Fruit fly (Drosophila melanogaster) whole organism, wandering third instar larva: ENCODE data around the gene CG13474.

ENCODE experiments used
- Abd-B ChIP-seq: fragments of >200 bp; optimal IDR thresholded peaks from 2 replicates; lab custom pipeline; 2017; ENCODE audit warnings: missing biosample characterization, missing genetic modification characterization
- CG32264 ChIP-seq: fragments of 200-800 bp; sonication (Bioruptor generic); optimal IDR thresholded peaks from 2 replicates; lab custom pipeline; 2016; ENCODE audit warnings: missing biosample characterization, missing genetic modification characterization
- CG9705 ChIP-seq: fragments of 200-800 bp; sonication (Bioruptor generic); optimal IDR thresholded peaks from 2 replicates; lab custom pipeline; 2018; ENCODE audit warnings: missing biosample characterization, mild to moderate bottlenecking, missing genetic modification characterization
- CrebA ChIP-seq: fragments of 200-800 bp; sonication (Bioruptor generic); optimal IDR thresholded peaks from 2 replicates; lab custom pipeline; 2016; ENCODE audit warnings: missing biosample characterization, mild to moderate bottlenecking, missing genetic modification characterization, borderline replicate concordance
- Dfd ChIP-seq: fragments of >200 bp; optimal IDR thresholded peaks from 2 replicates; lab custom pipeline; 2017; ENCODE audit warnings: missing biosample characterization, missing genetic modification characterization
- Dif ChIP-seq: fragments of 200-275, 200-300 bp; sonication (Bioruptor generic); optimal IDR thresholded peaks from 2 replicates; lab custom pipeline; 2018; ENCODE audit warnings: missing biosample characterization, missing genetic modification characterization; ENCODE audit not compliant: partially characterized antibody
- GATAd ChIP-seq: sonication (Bioruptor generic); optimal IDR thresholded peaks from 2 replicates; lab custom pipeline; 2016; ENCODE audit warnings: missing biosample characterization, missing genetic modification characterization
- HLH106 ChIP-seq: fragments of 200-800 bp; optimal IDR thresholded peaks from 3 replicates; lab custom pipeline; 2019; ENCODE audit warnings: missing biosample characterization, mild to moderate bottlenecking, missing genetic modification characterization, moderate library complexity
- Hnf4 ChIP-seq: fragments of 200-800 bp; sonication (Bioruptor generic); optimal IDR thresholded peaks from 2 replicates; lab custom pipeline; 2016; ENCODE audit warnings: missing biosample characterization, mild to moderate bottlenecking, missing genetic modification characterization
- Hr78 ChIP-seq: fragments of >200 bp; optimal IDR thresholded peaks from 2 replicates; lab custom pipeline; 2017; ENCODE audit warnings: missing biosample characterization, missing genetic modification characterization
- Hr83 ChIP-seq: fragments of 200-300 bp; sonication (Bioruptor generic); optimal IDR thresholded peaks from 2 replicates; lab custom pipeline; 2016; ENCODE audit warnings: missing biosample characterization, mild to moderate bottlenecking, missing genetic modification characterization, moderate library complexity; ENCODE audit not compliant: poor library complexity, severe bottlenecking
- Jra ChIP-seq: sonication (Bioruptor generic); optimal IDR thresholded peaks from 2 replicates; lab custom pipeline; 2016; ENCODE audit warnings: missing biosample characterization, missing genetic modification characterization
- Mio ChIP-seq: sonication (Bioruptor generic); optimal IDR thresholded peaks from 2 replicates; lab custom pipeline; 2016; ENCODE audit warnings: missing biosample characterization, missing genetic modification characterization
- Myc ChIP-seq: fragments of >200 bp; optimal IDR thresholded peaks from 2 replicates; lab custom pipeline; 2017
- N ChIP-seq: fragments of >200 bp; optimal IDR thresholded peaks from 2 replicates; lab custom pipeline; 2018; ENCODE audit warnings: missing biosample characterization, missing external identifiers, missing genetic modification characterization
- OdsH ChIP-seq: fragments of 200-800 bp; sonication (Bioruptor generic); optimal IDR thresholded peaks from 2 replicates; lab custom pipeline; 2016; ENCODE audit warnings: missing biosample characterization, mild to moderate bottlenecking, missing genetic modification characterization
- Rel ChIP-seq, 2 experiments: fragments of 200-800 bp; sonication (Bioruptor generic) in 1 of 2; optimal IDR thresholded peaks; 2 replicates in 1 of 2; 3 replicates in 1 of 2; lab custom pipeline; 2016 to 2019; ENCODE audit warnings: mild to moderate bottlenecking in 2 of 2, missing biosample characterization in 2 of 2, missing genetic modification characterization in 2 of 2, moderate library complexity in 1 of 2
- Sp1 ChIP-seq: fragments of 200-800 bp; sonication (Bioruptor generic); optimal IDR thresholded peaks from 3 replicates; lab custom pipeline; 2019; ENCODE audit warnings: missing biosample characterization, mild to moderate bottlenecking, missing genetic modification characterization, moderate library complexity
- Vsx2 ChIP-seq: fragments of 200-300, 225-300 bp; sonication (Bioruptor generic); optimal IDR thresholded peaks from 2 replicates; lab custom pipeline; 2018; ENCODE audit warnings: missing biosample characterization, missing genetic modification characterization; ENCODE audit not compliant: partially characterized antibody
- br ChIP-seq: fragments of 200-800 bp; sonication (Bioruptor generic); optimal IDR thresholded peaks from 2 replicates; lab custom pipeline; 2016; ENCODE audit warnings: missing biosample characterization, missing genetic modification characterization
- brk ChIP-seq: fragments of 200-800 bp; sonication (Bioruptor generic); optimal IDR thresholded peaks from 2 replicates; lab custom pipeline; 2016; ENCODE audit warnings: missing biosample characterization, mild to moderate bottlenecking, missing genetic modification characterization
- dl ChIP-seq, 2 experiments: fragments of 175-275, 200-275 bp in 1 of 2; fragments of 200-275 bp in 1 of 2; sonication (Bioruptor generic); optimal IDR thresholded peaks; lab custom pipeline; 2018; ENCODE audit warnings: mild to moderate bottlenecking in 2 of 2, missing biosample characterization in 2 of 2, missing genetic modification characterization in 2 of 2, moderate library complexity in 2 of 2; ENCODE audit not compliant: partially characterized antibody in 2 of 2, insufficient read depth in 1 of 2
- dmrt93B ChIP-seq: fragments of 200-800 bp; sonication (Bioruptor generic); optimal IDR thresholded peaks from 2 replicates; lab custom pipeline; 2018; ENCODE audit warnings: missing biosample characterization, mild to moderate bottlenecking, missing genetic modification characterization
- dsf ChIP-seq: sonication (Bioruptor generic); optimal IDR thresholded peaks from 2 replicates; lab custom pipeline; 2016; ENCODE audit warnings: missing biosample characterization, missing genetic modification characterization, borderline replicate concordance
- ey ChIP-seq: fragments of 200-800 bp; sonication (Bioruptor generic); optimal IDR thresholded peaks from 2 replicates; lab custom pipeline; 2016; ENCODE audit warnings: missing biosample characterization, missing genetic modification characterization
- foxo ChIP-seq, 2 experiments: fragments of 200-800 bp; sonication (Bioruptor generic); optimal IDR thresholded peaks; 2 replicates in 1 of 2; 3 replicates in 1 of 2; lab custom pipeline; 2016 to 2017; ENCODE audit warnings: missing biosample characterization in 2 of 2, missing genetic modification characterization in 2 of 2
- fru ChIP-seq: fragments of 200-800 bp; sonication (Bioruptor generic); optimal IDR thresholded peaks from 3 replicates; lab custom pipeline; 2016; ENCODE audit warnings: missing biosample characterization, mild to moderate bottlenecking, missing genetic modification characterization
- h ChIP-seq: fragments of 200-800 bp; sonication (Bioruptor generic); optimal IDR thresholded peaks from 3 replicates; lab custom pipeline; 2016; ENCODE audit warnings: missing biosample characterization, mild to moderate bottlenecking, missing genetic modification characterization
- jim ChIP-seq: fragments of 175-275, 200-325 bp; sonication (Bioruptor generic); optimal IDR thresholded peaks from 2 replicates; lab custom pipeline; 2016; ENCODE audit warnings: missing biosample characterization, mild to moderate bottlenecking, missing genetic modification characterization
- lola ChIP-seq: fragments of >200 bp; optimal IDR thresholded peaks from 2 replicates; lab custom pipeline; 2017; ENCODE audit warnings: missing biosample characterization, missing genetic modification characterization
- pan ChIP-seq: fragments of >200 bp; optimal IDR thresholded peaks from 2 replicates; lab custom pipeline; 2017
- psq ChIP-seq: fragments of 200-800 bp; sonication (Bioruptor generic); optimal IDR thresholded peaks from 3 replicates; lab custom pipeline; 2017; ENCODE audit warnings: missing biosample characterization, mild to moderate bottlenecking, missing genetic modification characterization, moderate library complexity
- rgr ChIP-seq: fragments of 200-800 bp; sonication (Bioruptor generic); optimal IDR thresholded peaks from 3 replicates; lab custom pipeline; 2016; ENCODE audit warnings: missing biosample characterization, mild to moderate bottlenecking, missing genetic modification characterization
- sage ChIP-seq: fragments of 200-800 bp; sonication (Bioruptor generic); optimal IDR thresholded peaks from 2 replicates; lab custom pipeline; 2016; ENCODE audit warnings: missing biosample characterization, mild to moderate bottlenecking, missing genetic modification characterization
- sv ChIP-seq: fragments of 200-800 bp; sonication (Bioruptor generic); optimal IDR thresholded peaks from 3 replicates; lab custom pipeline; 2016; ENCODE audit warnings: missing biosample characterization, missing genetic modification characterization
- tai ChIP-seq: sonication (Bioruptor generic); optimal IDR thresholded peaks from 2 replicates; lab custom pipeline; 2016; ENCODE audit warnings: missing biosample characterization, missing genetic modification characterization
- usp ChIP-seq: fragments of >200 bp; optimal IDR thresholded peaks from 2 replicates; lab custom pipeline; 2017; ENCODE audit warnings: missing biosample characterization, missing genetic modification characterization
- woc ChIP-seq: sonication (Bioruptor generic); optimal IDR thresholded peaks from 2 replicates; lab custom pipeline; 2016; ENCODE audit warnings: missing biosample characterization, mild to moderate bottlenecking, missing genetic modification characterization

Gene CG13474

dm6 chr3L:14673740-14674463 is 23.0 kb downstream of the CG13474 start:
- TF ChIP-seq Dif (GFP tag; lab: Kevin White, UChicago) = no peak
- peak; percentile 13 for TF ChIP-seq Jra (GFP tag; lab: Kevin White, UChicago)
- TF ChIP-seq psq (GFP tag; lab: Kevin White, UChicago) = no peak
- no peak for TF ChIP-seq Dfd (GFP tag; lab: Kevin White, UChicago)
- TF ChIP-seq jim (GFP tag; lab: Kevin White, UChicago) = no peak
- TF ChIP-seq Hr83 (GFP tag; lab: Kevin White, UChicago) = no peak
- peak; percentile 90 for TF ChIP-seq N
- peak; percentile 28 for TF ChIP-seq Hr78 (GFP tag; lab: Kevin White, UChicago)
- TF ChIP-seq Mio = no peak
- peak; percentile 0 for TF ChIP-seq fru (GFP tag; lab: Kevin White, UChicago)
- no peak for TF ChIP-seq Rel (GFP tag; optimal IDR thresholded peaks at IDR 0.05; lab: Kevin White, UChicago)
- peak; percentile 5 for TF ChIP-seq Rel (tag; optimal IDR thresholded peaks at IDR 0.05; lab: Kevin White, UChicago)
- peak; percentile 61 for TF ChIP-seq Myc
- no peak for TF ChIP-seq HLH106 (tag; lab: Kevin White, UChicago)
- TF ChIP-seq, all 38 proteins: peak for 6

dm6 chr3L:14672387-14673110 is 24.4 kb downstream of the CG13474 start, which contains the start of the genes CG43121 and ome:
CG43121 (minus strand) TSS chr3L:14672437.
ome (plus strand) TSS chr3L:14672839.
- TF ChIP-seq br (GFP tag; lab: Kevin White, UChicago) = peak; percentile 62
- TF ChIP-seq Abd-B (GFP tag; lab: Kevin White, UChicago) = no peak
- peak; percentile 32 for TF ChIP-seq psq (GFP tag; lab: Kevin White, UChicago)
- TF ChIP-seq rgr = peak; percentile 59
- no peak for TF ChIP-seq tai (GFP tag; lab: Kevin White, UChicago)
- TF ChIP-seq CrebA = no peak
- peak; percentile 48 for TF ChIP-seq Hnf4 (GFP tag; lab: Kevin White, UChicago)
- TF ChIP-seq GATAd (GFP tag; lab: Kevin White, UChicago) = no peak
- no peak for TF ChIP-seq N
- no peak for TF ChIP-seq lola (GFP tag; lab: Kevin White, UChicago)
- TF ChIP-seq h (GFP tag; lab: Kevin White, UChicago) = peak; percentile 57
- no peak for TF ChIP-seq woc (GFP tag; lab: Kevin White, UChicago)
- no peak for TF ChIP-seq Dif (GFP tag; lab: Kevin White, UChicago)
- no peak for TF ChIP-seq usp (GFP tag; lab: Kevin White, UChicago)
- peak; percentile 23 for TF ChIP-seq CG9705
- TF ChIP-seq fru (GFP tag; lab: Kevin White, UChicago) = peak; percentile 45
- TF ChIP-seq sv (GFP tag; lab: Kevin White, UChicago) = no peak
- no peak for TF ChIP-seq CG32264
- TF ChIP-seq ey (GFP tag; lab: Kevin White, UChicago) = peak; percentile 12
- peak; percentile 30 for TF ChIP-seq jim (GFP tag; lab: Kevin White, UChicago)
- no peak for TF ChIP-seq dl (GFP tag; optimal IDR thresholded peaks at IDR 0.05; lab: Kevin White, UChicago; ENCODE audit: insufficient read depth in 1 of 2, partially characterized antibody in 2 of 2)
- peak; percentile 58 for TF ChIP-seq Jra (GFP tag; lab: Kevin White, UChicago)
- TF ChIP-seq Vsx2 (GFP tag; lab: Kevin White, UChicago) = no peak
- no peak for TF ChIP-seq brk (GFP tag; lab: Kevin White, UChicago)
- peak; percentile 27 for TF ChIP-seq HLH106 (tag; lab: Kevin White, UChicago)
- TF ChIP-seq sage (GFP tag; lab: Kevin White, UChicago) = no peak
- peak; percentile 28 for TF ChIP-seq OdsH
- peak in 1 of 2 experiments; percentile 36 for TF ChIP-seq foxo (GFP tag; optimal IDR thresholded peaks at IDR 0.05; lab: Kevin White, UChicago)
- no peak for TF ChIP-seq pan (lab: Kevin White, UChicago)
- TF ChIP-seq Mio = peak; percentile 22
- peak; percentile 95 for TF ChIP-seq Hr83 (GFP tag; lab: Kevin White, UChicago)
- peak; percentile 12 for TF ChIP-seq Sp1 (GFP tag; lab: Kevin White, UChicago)
- no peak for TF ChIP-seq dsf (GFP tag; lab: Kevin White, UChicago)
- TF ChIP-seq Rel (GFP tag; optimal IDR thresholded peaks at IDR 0.05; lab: Kevin White, UChicago) = no peak
- TF ChIP-seq Rel (tag; optimal IDR thresholded peaks at IDR 0.05; lab: Kevin White, UChicago) = no peak
- no peak for TF ChIP-seq Hr78 (GFP tag; lab: Kevin White, UChicago)
- no peak for TF ChIP-seq dmrt93B (GFP tag; lab: Kevin White, UChicago)
- no peak for TF ChIP-seq Myc
- no peak for TF ChIP-seq Dfd (GFP tag; lab: Kevin White, UChicago)
